Worm (Caenorhabditis elegans): ENCODE data around the gene sinh-1.

Gene sinh-1

DNA sequence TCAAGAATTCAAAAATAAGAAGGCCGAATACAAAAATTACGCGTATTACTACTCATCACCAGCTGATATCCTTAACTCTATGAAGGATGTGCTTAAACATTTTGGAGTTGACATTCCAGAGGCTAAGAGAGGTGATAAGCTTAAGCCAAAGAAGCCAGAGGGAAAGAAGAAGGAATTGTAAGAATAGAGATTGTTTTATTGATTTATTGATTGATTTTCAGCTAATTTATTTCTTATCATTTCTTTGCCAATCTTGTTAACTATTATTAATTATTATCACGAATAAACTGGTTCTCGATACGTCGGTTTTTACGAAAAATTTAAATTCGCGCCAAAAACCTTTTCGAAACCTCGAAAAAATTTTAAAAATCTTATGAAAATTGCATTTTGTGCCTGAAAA, 13.7 kb downstream of the sinh-1 start:
- TF ChIP-seq peb-1 (tag; optimal IDR thresholded peaks at IDR 0.05) (no peak), elt-3 (tag; optimal IDR thresholded peaks at IDR 0.05) (no peak), mab-5 (tag; optimal IDR thresholded peaks at IDR 0.05) (no peak), Y55F3AM.14 (GFP tag; optimal IDR thresholded peaks at IDR 0.05) (no peak), nhr-11 (tag; optimal IDR thresholded peaks at IDR 0.05) (no peak), nhr-23 (tag; optimal IDR thresholded peaks at IDR 0.05) (no peak), ceh-16 (tag; optimal IDR thresholded peaks at IDR 0.05) (no peak), egl-27 (tag; optimal IDR thresholded peaks at IDR 0.05) (no peak), snpc-4 (tag; optimal IDR thresholded peaks at IDR 0.05) (no peak), sma-9 (GFP tag; optimal IDR thresholded peaks at IDR 0.05) (no peak), sma-9 (tag; optimal IDR thresholded peaks at IDR 0.05) (no peak), nhr-237 (tag; optimal IDR thresholded peaks at IDR 0.05) (no peak), unc-39 (tag; optimal IDR thresholded peaks at IDR 0.05) (no peak)

DNA sequence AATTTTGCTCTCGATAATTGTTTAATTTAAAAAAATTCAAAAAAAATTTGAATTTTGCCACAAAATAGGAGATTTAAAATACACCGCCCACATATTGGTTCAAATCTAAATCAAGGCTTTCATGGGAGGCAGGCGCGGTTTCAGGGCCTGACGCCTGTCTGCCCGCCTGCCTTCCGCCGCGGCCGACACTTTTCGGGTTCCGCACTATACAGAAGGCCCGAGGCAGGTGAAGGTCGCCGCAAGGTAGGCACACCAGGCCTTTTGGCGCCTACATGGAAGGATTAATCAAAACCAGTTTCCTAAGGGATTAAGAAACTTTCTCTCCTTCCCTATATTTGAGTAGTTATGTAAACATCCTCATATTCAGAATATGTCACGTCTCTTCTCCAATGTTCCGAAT, 14.4 kb downstream of the sinh-1 start, which contains the start of gene Y57A10A.24:
Y57A10A.24 (plus strand) TSS at position 396 of the 400 bp plus-strand sequence.
- TF ChIP-seq snpc-4 (tag; optimal IDR thresholded peaks at IDR 0.05) (no peak), nhr-25 (tag; optimal IDR thresholded peaks at IDR 0.05) (no peak), ztf-4 (tag; optimal IDR thresholded peaks at IDR 0.05) (no peak), ZK546.5 (tag; optimal IDR thresholded peaks at IDR 0.05) (no peak), dmd-4 (tag; optimal IDR thresholded peaks at IDR 0.05) (no peak), unc-39 (tag; optimal IDR thresholded peaks at IDR 0.05) (no peak), nhr-129 (tag; optimal IDR thresholded peaks at IDR 0.05) (no peak), mdl-1 (tag; optimal IDR thresholded peaks at IDR 0.05) (no peak), skn-1 (tag; optimal IDR thresholded peaks at IDR 0.05) (no peak), fos-1 (tag; optimal IDR thresholded peaks at IDR 0.05) (no peak), unc-55 (GFP tag; optimal IDR thresholded peaks at IDR 0.05) (no peak), nhr-12 (tag; optimal IDR thresholded peaks at IDR 0.05) (no peak), lin-39 (tag; optimal IDR thresholded peaks at IDR 0.05) (no peak), F13H6.1 (tag; optimal IDR thresholded peaks at IDR 0.05) (no peak), egl-27 (tag; optimal IDR thresholded peaks at IDR 0.05) (no peak)

ce11 chrII:12249042-12249441, 20.9 kb downstream of the sinh-1 start, which contains the start of gene tag-276:
Gene tag-276 (minus strand): TSS chrII:12249142.
- TF ChIP-seq egl-27 (tag; optimal IDR thresholded peaks at IDR 0.05) (no peak), ztf-1 (GFP tag; conservative IDR thresholded peaks at IDR 0.05) (no peak), sma-9 (GFP tag; optimal IDR thresholded peaks at IDR 0.05) (no peak), sma-9 (tag; optimal IDR thresholded peaks at IDR 0.05) (no peak), nhr-23 (tag; optimal IDR thresholded peaks at IDR 0.05) (no peak), lin-39 (tag; optimal IDR thresholded peaks at IDR 0.05) (no peak), lin-11 (tag; optimal IDR thresholded peaks at IDR 0.05) (no peak), peb-1 (tag; optimal IDR thresholded peaks at IDR 0.05) (no peak), mab-5 (tag; optimal IDR thresholded peaks at IDR 0.05) (no peak), gmeb-1 (tag; optimal IDR thresholded peaks at IDR 0.05) (no peak), unc-55 (GFP tag; optimal IDR thresholded peaks at IDR 0.05) (no peak), sem-4 (tag; optimal IDR thresholded peaks at IDR 0.05) (no peak), elt-1 (tag; optimal IDR thresholded peaks at IDR 0.05) (no peak), elt-3 (tag; optimal IDR thresholded peaks at IDR 0.05) (no peak), crh-2 (tag; optimal IDR thresholded peaks at IDR 0.05) (no peak), nhr-25 (tag; optimal IDR thresholded peaks at IDR 0.05) (no peak), R02D3.7 (tag; optimal IDR thresholded peaks at IDR 0.05) (no peak)

DNA sequence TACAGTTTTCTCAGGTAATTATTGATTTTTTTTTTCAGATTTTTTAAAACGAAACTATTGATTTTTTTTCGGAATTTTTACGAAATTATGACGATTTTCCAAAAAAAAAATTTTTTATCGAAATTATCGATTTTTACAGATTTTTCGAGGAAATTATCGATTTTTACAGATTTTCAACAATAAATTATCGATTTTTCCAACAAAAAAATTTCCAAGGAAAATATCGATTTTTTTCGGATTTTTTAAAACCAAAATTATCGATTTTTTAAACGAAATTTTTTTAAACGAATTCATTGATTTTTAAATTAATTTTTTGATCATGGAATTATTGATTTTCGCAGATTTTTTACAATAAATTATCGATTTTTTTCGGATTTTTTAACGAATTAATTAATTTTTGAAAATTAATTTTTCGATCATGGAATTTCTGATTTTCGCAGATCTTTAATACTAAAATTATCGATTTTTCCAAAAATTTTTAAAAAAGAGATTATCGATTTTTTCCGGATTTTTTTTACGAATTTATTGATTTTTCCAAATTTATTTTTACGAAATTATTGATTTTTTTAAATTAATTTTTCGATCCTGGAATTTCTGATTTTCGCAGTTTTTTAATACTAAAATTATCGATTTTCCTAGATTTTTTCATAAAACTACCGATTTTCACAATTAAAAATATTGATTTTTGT, 27.6 kb downstream of the sinh-1 start:
- TF ChIP-seq unc-55 (GFP tag; optimal IDR thresholded peaks at IDR 0.05): no peak
- no peak for TF ChIP-seq mbf-1 (tag; optimal IDR thresholded peaks at IDR 0.05)
- TF ChIP-seq nhr-10 (tag; optimal IDR thresholded peaks at IDR 0.05): no peak
- no peak for TF ChIP-seq nhr-12 (tag; optimal IDR thresholded peaks at IDR 0.05)
- TF ChIP-seq ztf-4 (tag; optimal IDR thresholded peaks at IDR 0.05): no peak
- TF ChIP-seq unc-39 (tag; optimal IDR thresholded peaks at IDR 0.05): no peak

ce11 chrII:12256528-12256927, 28.4 kb downstream of the sinh-1 start, which contains the start of gene parn-2:
Gene parn-2 (minus strand): TSS chrII:12256628.
- TF ChIP-seq nhr-237 (tag; optimal IDR thresholded peaks at IDR 0.05): no peak
